Fruit fly (Drosophila melanogaster) whole organism, prepupa: ENCODE measurements around the gene CG11454.

Experiments
- Blimp-1 ChIP-seq: fragments of 200-800 bp; sonication (Bioruptor generic); optimal IDR thresholded peaks from 3 replicates; lab custom pipeline; 2017; ENCODE audit warnings: missing biosample characterization, missing genetic modification characterization, mild to moderate bottlenecking, moderate library complexity, missing genetic modification reagents
- CG10669 ChIP-seq: fragments of 200-800 bp; sonication (Bioruptor generic); optimal IDR thresholded peaks from 3 replicates; lab custom pipeline; 2018; ENCODE audit warnings: missing biosample characterization, mild to moderate bottlenecking, missing genetic modification characterization, moderate library complexity
- CG11294 ChIP-seq: fragments of 200-800 bp; sonication (Bioruptor generic); IDR thresholded peaks from 2 replicates; pipeline ENCODE4 v1.3.6; 2022; ENCODE audit warnings: missing biosample characterization, missing genetic modification characterization
- CG11762 ChIP-seq: fragments of 200-800 bp; sonication (Bioruptor generic); optimal IDR thresholded peaks from 3 replicates; lab custom pipeline; 2016; ENCODE audit warnings: missing biosample characterization, missing genetic modification characterization; ENCODE audit not compliant: insufficient read depth
- CG15336 ChIP-seq: fragments of 200-800 bp; sonication (Bioruptor generic); IDR thresholded peaks from 2 replicates; pipeline ENCODE4 v1.3.6; 2022; ENCODE audit warnings: missing biosample characterization, missing genetic modification characterization
- CG1621 ChIP-seq: fragments of 200-800 bp; sonication (Bioruptor generic); optimal IDR thresholded peaks from 3 replicates; lab custom pipeline; 2018; ENCODE audit warnings: missing biosample characterization, mild to moderate bottlenecking, missing genetic modification characterization
- CG16779 ChIP-seq: fragments of 200-800 bp; sonication (Bioruptor generic); optimal IDR thresholded peaks from 3 replicates; lab custom pipeline; 2017; ENCODE audit warnings: missing biosample characterization, mild to moderate bottlenecking, missing genetic modification characterization
- CG3032 ChIP-seq: fragments of 200-800 bp; optimal IDR thresholded peaks from 2 replicates; lab custom pipeline; 2019; ENCODE audit warnings: missing biosample characterization, mild to moderate bottlenecking, missing genetic modification characterization, moderate library complexity
- CG31627 ChIP-seq: fragments of 200-800 bp; sonication (Bioruptor generic); optimal IDR thresholded peaks from 3 replicates; lab custom pipeline; 2016; ENCODE audit warnings: missing biosample characterization, missing genetic modification characterization
- CG34406 ChIP-seq: fragments of 200-800 bp; sonication (Bioruptor generic); optimal IDR thresholded peaks from 3 replicates; lab custom pipeline; 2016; ENCODE audit warnings: missing biosample characterization, missing genetic modification characterization
- CG3919 ChIP-seq: fragments of 200-800 bp; sonication (Bioruptor generic); optimal IDR thresholded peaks from 3 replicates; lab custom pipeline; 2016; ENCODE audit warnings: missing biosample characterization, missing genetic modification characterization
- CG4318 ChIP-seq: fragments of 200-800 bp; sonication (Bioruptor generic); optimal IDR thresholded peaks from 3 replicates; lab custom pipeline; 2017; ENCODE audit warnings: missing biosample characterization, mild to moderate bottlenecking, missing genetic modification characterization
- CG6163 ChIP-seq: fragments of 200-800 bp; sonication (Bioruptor generic); IDR thresholded peaks from 3 replicates; pipeline ENCODE4 v1.3.6; 2022; ENCODE audit warnings: missing biosample characterization, missing genetic modification characterization
- CG6792 ChIP-seq: fragments of 200-800 bp; sonication (Bioruptor generic); optimal IDR thresholded peaks from 3 replicates; lab custom pipeline; 2016; ENCODE audit warnings: missing biosample characterization, missing genetic modification characterization
- CG6808 ChIP-seq: fragments of 200-800 bp; sonication (Bioruptor generic); optimal IDR thresholded peaks from 3 replicates; lab custom pipeline; 2017; ENCODE audit warnings: missing biosample characterization, missing genetic modification characterization, mild to moderate bottlenecking, moderate library complexity, missing genetic modification reagents
- CG6854 ChIP-seq: fragments of 200-800 bp; sonication (Bioruptor generic); optimal IDR thresholded peaks from 2 replicates; lab custom pipeline; 2017; ENCODE audit warnings: missing biosample characterization, mild to moderate bottlenecking, missing genetic modification characterization
- CG7368 ChIP-seq: fragments of 200-800 bp; sonication (Bioruptor generic); optimal IDR thresholded peaks from 3 replicates; lab custom pipeline; 2016; ENCODE audit warnings: missing biosample characterization, missing genetic modification characterization
- CG8119 ChIP-seq: fragments of 200-800 bp; sonication (Bioruptor generic); IDR thresholded peaks from 3 replicates; pipeline ENCODE4 v1.3.6; 2022; ENCODE audit warnings: missing biosample characterization, missing genetic modification characterization
- CG8319 ChIP-seq: fragments of 200-800 bp; sonication (Bioruptor generic); optimal IDR thresholded peaks from 3 replicates; lab custom pipeline; 2016; ENCODE audit warnings: missing biosample characterization, missing genetic modification characterization
- CG8632 ChIP-seq: fragments of 200-800 bp; sonication (Bioruptor generic); optimal IDR thresholded peaks from 3 replicates; lab custom pipeline; 2016; ENCODE audit warnings: missing biosample characterization, missing genetic modification characterization
- CG9139 ChIP-seq: fragments of 200-800 bp; sonication (Bioruptor generic); optimal IDR thresholded peaks from 3 replicates; lab custom pipeline; 2017; ENCODE audit warnings: missing biosample characterization, mild to moderate bottlenecking, missing genetic modification characterization
- Eip75B ChIP-seq: fragments of 200-800 bp; sonication (Bioruptor generic); optimal IDR thresholded peaks from 3 replicates; lab custom pipeline; 2016; ENCODE audit warnings: missing biosample characterization, missing genetic modification characterization
- Eip78C ChIP-seq: fragments of 200-800 bp; sonication (Bioruptor generic); peaks from one replicate; lab custom pipeline; 2016; ENCODE audit warnings: missing biosample characterization, missing genetic modification characterization
- Eip93F ChIP-seq: fragments of 200-800 bp; sonication (Bioruptor generic); optimal IDR thresholded peaks from 2 replicates; lab custom pipeline; 2016; ENCODE audit warnings: missing biosample characterization, mild to moderate bottlenecking, missing genetic modification characterization
- Ets21C ChIP-seq: fragments of 200-800 bp; sonication (Bioruptor generic); optimal IDR thresholded peaks from 3 replicates; lab custom pipeline; 2016; ENCODE audit warnings: missing biosample characterization, missing genetic modification characterization
- Hr38 ChIP-seq: sonication (Bioruptor generic); optimal IDR thresholded peaks from 2 replicates; lab custom pipeline; 2016; ENCODE audit warnings: missing biosample characterization, missing genetic modification characterization
- Hr39 ChIP-seq: fragments of 200-800 bp; sonication (Bioruptor generic); optimal IDR thresholded peaks from 2 replicates; lab custom pipeline; 2016; ENCODE audit warnings: missing biosample characterization, missing genetic modification characterization
- Lpt ChIP-seq: fragments of 200-800 bp; sonication (Bioruptor generic); optimal IDR thresholded peaks from 3 replicates; lab custom pipeline; 2016; ENCODE audit warnings: missing biosample characterization, missing genetic modification characterization
- Met ChIP-seq: fragments of 200-800 bp; sonication (Bioruptor generic); optimal IDR thresholded peaks from 3 replicates; lab custom pipeline; 2016; ENCODE audit warnings: missing biosample characterization, missing genetic modification characterization
- OdsH ChIP-seq: fragments of 200-800 bp; sonication (Bioruptor generic); optimal IDR thresholded peaks from 3 replicates; lab custom pipeline; 2016; ENCODE audit warnings: missing biosample characterization, missing genetic modification characterization
- Smox ChIP-seq: fragments of 200-800 bp; sonication (Bioruptor generic); optimal IDR thresholded peaks from 3 replicates; lab custom pipeline; 2016; ENCODE audit warnings: missing biosample characterization, missing genetic modification characterization
- Sox14 ChIP-seq: fragments of 200-800 bp; sonication (Bioruptor generic); optimal IDR thresholded peaks from 3 replicates; lab custom pipeline; 2016; ENCODE audit warnings: missing biosample characterization, missing genetic modification characterization
- Sox15 ChIP-seq: fragments of 200-800 bp; sonication (Bioruptor generic); optimal IDR thresholded peaks from 3 replicates; lab custom pipeline; 2016; ENCODE audit warnings: missing biosample characterization, missing genetic modification characterization
- achi ChIP-seq: fragments of 200-800 bp; sonication (Bioruptor generic); optimal IDR thresholded peaks from 3 replicates; lab custom pipeline; 2016; ENCODE audit warnings: missing biosample characterization, missing genetic modification characterization
- acj6 ChIP-seq: fragments of 200-800 bp; sonication (Bioruptor generic); optimal IDR thresholded peaks from 3 replicates; lab custom pipeline; 2016; ENCODE audit warnings: missing biosample characterization, missing genetic modification characterization
- cyc ChIP-seq: fragments of 200-800 bp; sonication (Bioruptor generic); optimal IDR thresholded peaks from 3 replicates; lab custom pipeline; 2016; ENCODE audit warnings: missing biosample characterization, missing genetic modification characterization
- eg ChIP-seq: fragments of 200-800 bp; sonication (Bioruptor generic); IDR thresholded peaks from 3 replicates; pipeline ENCODE4 v1.3.6; 2022; ENCODE audit warnings: missing biosample characterization, missing genetic modification characterization
- esn ChIP-seq: fragments of 200-800 bp; sonication (Bioruptor generic); optimal IDR thresholded peaks from 2 replicates; lab custom pipeline; 2016; ENCODE audit warnings: missing biosample characterization, mild to moderate bottlenecking, missing genetic modification characterization, moderate library complexity
- fd59A ChIP-seq: fragments of 200-800 bp; sonication (Bioruptor generic); optimal IDR thresholded peaks from 2 replicates; lab custom pipeline; 2017; ENCODE audit warnings: missing biosample characterization, mild to moderate bottlenecking, missing genetic modification characterization, missing genetic modification reagents
- fd85E ChIP-seq: fragments of 200-800 bp; sonication (Bioruptor generic); optimal IDR thresholded peaks from 3 replicates; lab custom pipeline; 2016; ENCODE audit warnings: missing biosample characterization, missing genetic modification characterization
- fkh ChIP-seq: fragments of 200-800 bp; sonication (Bioruptor generic); optimal IDR thresholded peaks from 3 replicates; lab custom pipeline; 2017; ENCODE audit warnings: missing biosample characterization, mild to moderate bottlenecking, missing genetic modification characterization, moderate library complexity
- lz ChIP-seq: fragments of 200-800 bp; sonication (Bioruptor generic); optimal IDR thresholded peaks from 3 replicates; lab custom pipeline; 2016; ENCODE audit warnings: missing biosample characterization, missing genetic modification characterization
- pdm3 ChIP-seq: fragments of 200-800 bp; sonication (Bioruptor generic); optimal IDR thresholded peaks from 3 replicates; lab custom pipeline; 2016; ENCODE audit warnings: missing biosample characterization, missing genetic modification characterization
- spab ChIP-seq: fragments of 200-800 bp; sonication (Bioruptor generic); optimal IDR thresholded peaks from 2 replicates; lab custom pipeline; 2017; ENCODE audit warnings: missing biosample characterization, mild to moderate bottlenecking, missing genetic modification characterization, missing genetic modification reagents
- ss ChIP-seq, 2 experiments: fragments of 200-800 bp; sonication (Bioruptor generic); optimal IDR thresholded peaks; 2 replicates in 1 of 2; 3 replicates in 1 of 2; lab custom pipeline; 2017 to 2018; ENCODE audit warnings: mild to moderate bottlenecking in 2 of 2, missing biosample characterization in 2 of 2, missing genetic modification characterization in 2 of 2, moderate library complexity in 1 of 2
- svp ChIP-seq: fragments of 200-800 bp; sonication (Bioruptor generic); peaks from one replicate; lab custom pipeline; 2016; ENCODE audit warnings: missing biosample characterization, missing genetic modification characterization
- topi ChIP-seq: fragments of 200-800 bp; sonication (Bioruptor generic); optimal IDR thresholded peaks from 3 replicates; lab custom pipeline; 2016; ENCODE audit warnings: missing biosample characterization, missing genetic modification characterization
- vri ChIP-seq: fragments of 200-800 bp; sonication (Bioruptor generic); optimal IDR thresholded peaks from 3 replicates; lab custom pipeline; 2016; ENCODE audit warnings: missing biosample characterization, mild to moderate bottlenecking, missing genetic modification characterization

Gene CG11454

DNA sequence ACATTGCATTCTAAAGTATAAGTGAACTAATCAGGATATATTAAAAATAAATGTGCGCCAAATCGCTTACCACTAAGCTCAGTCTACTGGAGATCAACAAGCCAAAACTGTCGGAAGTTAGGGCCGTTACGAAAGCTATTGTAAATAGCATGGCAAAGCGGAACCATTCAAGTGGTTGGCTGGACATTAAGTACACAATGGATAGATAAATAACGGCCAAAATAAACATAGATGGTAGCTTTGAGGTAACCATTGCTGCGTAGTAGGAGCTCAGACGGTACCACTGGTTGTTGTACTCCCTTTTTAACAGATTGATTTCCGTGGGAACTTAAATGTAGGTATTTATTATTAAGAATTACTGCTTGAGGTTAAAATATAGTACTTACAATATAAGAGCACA, 25.4 kb upstream of the CG11454 start:
- TF ChIP-seq fkh (GFP tag; lab: Kevin White, UChicago) = peak; percentile 60
- no peak for TF ChIP-seq Eip78C

DNA sequence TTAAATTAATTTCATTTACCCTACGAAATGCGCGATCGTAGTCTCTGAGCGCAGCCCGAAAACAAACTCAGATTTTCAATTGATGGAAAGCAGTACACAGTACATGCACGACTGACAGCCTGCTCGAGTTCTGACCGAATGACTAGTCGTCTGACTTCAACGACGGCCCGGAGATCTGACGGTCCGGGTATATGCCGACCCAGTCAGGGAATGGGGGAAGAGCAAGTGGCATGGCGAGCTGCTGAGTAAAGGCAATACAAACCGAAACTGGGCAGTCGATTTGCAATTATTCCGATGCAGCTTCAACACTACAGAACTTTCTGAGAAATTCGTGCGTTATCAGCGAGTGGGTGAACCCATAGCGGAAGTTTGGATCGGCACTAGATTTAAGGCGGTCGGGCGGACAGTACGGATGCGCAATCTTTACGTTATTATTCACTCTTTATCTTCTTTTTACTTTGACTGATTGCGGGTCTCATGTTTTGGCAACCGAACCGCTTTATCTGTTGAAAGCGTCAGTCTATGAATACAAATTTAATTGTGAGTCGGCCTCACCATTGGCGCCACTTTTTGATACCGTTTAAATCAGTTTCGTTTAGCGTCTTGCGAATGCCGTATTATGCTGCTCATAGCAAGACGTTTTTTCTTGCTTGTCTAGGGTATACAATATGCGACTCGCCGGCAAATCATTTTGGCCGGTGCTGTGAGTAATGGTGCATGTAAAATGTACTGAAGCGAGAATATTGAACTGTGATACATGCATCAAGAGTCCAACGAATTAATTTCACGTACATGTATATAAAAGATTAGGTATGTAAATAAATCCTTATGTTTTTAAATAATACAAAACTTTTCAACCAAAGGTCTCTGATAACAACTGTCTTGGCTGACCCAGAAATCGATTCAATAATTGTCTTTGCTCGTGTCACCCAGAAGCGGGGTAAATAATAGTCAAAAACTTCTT, 22.3 kb upstream of the CG11454 start:
- no peak for TF ChIP-seq CG3032
- no peak for TF ChIP-seq cyc (GFP tag; lab: Kevin White, UChicago)
- peak; percentile 41 for TF ChIP-seq Met
- TF ChIP-seq CG11762 (GFP tag; lab: Kevin White, UChicago) = no peak
- no peak for TF ChIP-seq OdsH (GFP tag; lab: Kevin White, UChicago)
- TF ChIP-seq CG3919 (GFP tag; lab: Kevin White, UChicago) = no peak
- peak; percentile 62 for TF ChIP-seq CG4318 (GFP tag; lab: Kevin White, UChicago)
- peak; percentile 6 for TF ChIP-seq Ets21C (GFP tag; lab: Kevin White, UChicago)
- no peak for TF ChIP-seq CG6792 (GFP tag; lab: Kevin White, UChicago)
- TF ChIP-seq Blimp-1 (GFP tag; lab: Kevin White, UChicago) = no peak
- TF ChIP-seq svp (GFP tag; lab: Kevin White, UChicago) = peak; percentile 84
- no peak for TF ChIP-seq CG34406 (GFP tag; lab: Kevin White, UChicago)
- no peak for TF ChIP-seq ss (GFP tag; optimal IDR thresholded peaks at IDR 0.05; lab: Kevin White, UChicago)
- no peak for TF ChIP-seq CG1621
- no peak for TF ChIP-seq pdm3
- TF ChIP-seq Smox = no peak
- peak; percentile 21 for TF ChIP-seq CG10669 (GFP tag; lab: Kevin White, UChicago)
- no peak for TF ChIP-seq CG8119 (GFP tag; lab: Robert Waterston, UW)
- no peak for TF ChIP-seq Sox15
- no peak for TF ChIP-seq vri
- TF ChIP-seq CG16779 (tag; lab: Kevin White, UChicago) = no peak
- no peak for TF ChIP-seq fkh (GFP tag; lab: Kevin White, UChicago)
- TF ChIP-seq CG31627 (GFP tag; lab: Kevin White, UChicago) = peak; percentile 6
- peak; percentile 10 for TF ChIP-seq Sox14 (GFP tag; lab: Kevin White, UChicago)
- peak; percentile 8 for TF ChIP-seq Eip93F (GFP tag; lab: Kevin White, UChicago)
- TF ChIP-seq CG8632 (GFP tag; lab: Kevin White, UChicago) = no peak
- TF ChIP-seq Hr38 (GFP tag; lab: Kevin White, UChicago) = no peak
- no peak for TF ChIP-seq Hr39 (GFP tag; lab: Kevin White, UChicago)
- no peak for TF ChIP-seq CG11294 (GFP tag; lab: Robert Waterston, UW)
- no peak for TF ChIP-seq Eip75B
- TF ChIP-seq acj6 (GFP tag; lab: Kevin White, UChicago) = no peak
- TF ChIP-seq CG6808 (GFP tag; lab: Kevin White, UChicago) = no peak
- no peak for TF ChIP-seq spab (GFP tag; lab: Kevin White, UChicago)
- TF ChIP-seq lz (GFP tag; lab: Kevin White, UChicago) = no peak
- no peak for TF ChIP-seq CG6854
- TF ChIP-seq eg (GFP tag; lab: Robert Waterston, UW) = no peak
- TF ChIP-seq esn (GFP tag; lab: Kevin White, UChicago) = peak; percentile 51
- peak; percentile 32 for TF ChIP-seq topi
- no peak for TF ChIP-seq CG6163 (GFP tag; lab: Robert Waterston, UW)
- peak; percentile 20 for TF ChIP-seq achi (GFP tag; lab: Kevin White, UChicago)
- TF ChIP-seq CG9139 (GFP tag; lab: Kevin White, UChicago) = no peak
- TF ChIP-seq CG15336 (GFP tag; lab: Robert Waterston, UW) = no peak; the same call in 1 of the 2 replicates
- no peak for TF ChIP-seq CG8319 (GFP tag; lab: Kevin White, UChicago)
- peak; percentile 76 for TF ChIP-seq Eip78C
- no peak for TF ChIP-seq fd59A (GFP tag; lab: Kevin White, UChicago)
- TF ChIP-seq Lpt (GFP tag; lab: Kevin White, UChicago) = no peak
- no peak for TF ChIP-seq fd85E (GFP tag; lab: Kevin White, UChicago)
- TF ChIP-seq CG7368 (GFP tag; lab: Kevin White, UChicago) = peak; percentile 27
